Worm (Caenorhabditis elegans): Measurements from ENCODE around the gene T24A6.16.

DNA sequence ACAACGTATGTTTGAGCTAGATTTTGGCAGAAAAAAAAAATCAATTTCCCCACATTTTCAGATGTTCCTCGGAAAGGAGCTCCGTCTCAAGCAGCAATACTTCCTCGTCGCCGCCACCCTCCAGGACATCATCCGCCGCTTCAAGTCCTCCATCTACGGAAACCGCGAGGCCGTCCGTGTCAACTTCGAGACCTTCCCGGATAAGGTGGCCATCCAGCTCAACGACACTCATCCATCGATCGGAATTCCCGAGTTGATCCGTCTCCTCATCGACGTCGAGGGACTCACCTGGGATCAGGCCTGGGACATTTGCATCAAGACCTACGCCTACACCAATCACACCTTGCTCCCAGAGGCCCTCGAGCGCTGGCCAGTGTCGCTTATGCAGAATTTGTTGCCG is 19.9 kb upstream of the T24A6.16 start:
- TF ChIP-seq madf-8 (GFP tag; conservative IDR thresholded peaks at IDR 0.05) (no peak), pbrm-1 (GFP tag; IDR thresholded peaks at IDR 0.05) (no peak), D2030.7 (GFP tag; IDR thresholded peaks at IDR 0.05) (no peak), let-526 (GFP tag; IDR thresholded peaks at IDR 0.05) (no peak), unc-62 (GFP tag; optimal IDR thresholded peaks at IDR 0.05) (no peak)

Measured in whole organism, young adult.